Worm (Caenorhabditis elegans) whole organism, L4/young adult: ENCODE results near the gene T09A5.15.

ENCODE experiments used
- W03F9.2 ChIP-seq: fragments of 150-350 bp; optimal IDR thresholded peaks from 2 replicates; lab custom pipeline; 2014; ENCODE audit warnings: missing biosample characterization, missing genetic modification characterization
- dao-5 ChIP-seq: sonication (generic microtip); optimal IDR thresholded peaks from 2 replicates; lab custom pipeline; 2016; ENCODE audit warnings: missing genotype, missing genetic modification characterization, moderate library complexity, missing compliant biosample characterization

DNA sequence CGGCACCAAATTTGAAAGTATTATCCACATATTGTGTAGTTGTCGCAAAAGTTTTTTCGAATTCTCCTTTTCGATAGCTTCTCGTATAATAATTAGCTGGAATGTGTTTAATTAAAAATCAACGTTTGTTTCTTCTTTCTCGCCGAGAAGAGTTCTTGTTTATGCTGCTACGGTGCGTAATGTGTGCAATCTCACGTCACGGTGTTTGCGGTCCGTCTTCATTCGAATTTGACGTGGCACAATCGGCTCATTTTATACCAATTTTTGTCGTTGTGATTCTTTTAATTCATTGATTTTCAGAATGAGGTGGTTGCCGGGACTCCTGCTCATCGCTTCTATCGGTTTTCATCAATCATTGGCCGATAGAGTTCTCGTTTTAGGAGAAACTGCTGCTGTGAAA lies 6.4 kb downstream of the T09A5.15 start, which contains the start of gene ostb-1:
- TF ChIP-seq W03F9.2 (no peak), dao-5 (tag; lab: Kevin White, UChicago) (no peak)
